Fruit fly (Drosophila melanogaster) whole organism, embryonic: ENCODE data around the gene Gbs-70E.
A peak's percentile ranks its signal among the peaks of the same experiment; 100 is the strongest.

ENCODE experiments used
- Atf3 ChIP-seq: fragments of 200-800 bp; sonication (Bioruptor generic); optimal IDR thresholded peaks from 3 replicates; lab custom pipeline; 2016; ENCODE audit warnings: missing biosample characterization, missing genetic modification characterization
- Atf6 ChIP-seq: fragments of 200-800 bp; sonication (Bioruptor generic); IDR thresholded peaks from 2 replicates; pipeline ENCODE4 v1.3.6; 2022; ENCODE audit warnings: missing biosample characterization, missing genetic modification characterization
- CG10543 ChIP-seq: fragments of 200-800 bp; sonication (Bioruptor generic); optimal IDR thresholded peaks from 3 replicates; lab custom pipeline; 2017; ENCODE audit warnings: missing biosample characterization, mild to moderate bottlenecking, missing genetic modification characterization, moderate library complexity
- CG11398 ChIP-seq: fragments of 200-800 bp; sonication (Bioruptor generic); optimal IDR thresholded peaks from 2 replicates; lab custom pipeline; 2016; ENCODE audit warnings: missing biosample characterization, missing genetic modification characterization
- CG14710 ChIP-seq: fragments of 200-800 bp; sonication (Bioruptor generic); optimal IDR thresholded peaks from 3 replicates; lab custom pipeline; 2019; ENCODE audit warnings: missing biosample characterization, mild to moderate bottlenecking, missing genetic modification characterization, moderate library complexity
- CG15479 ChIP-seq: fragments of 200-800 bp; sonication (Bioruptor generic); optimal IDR thresholded peaks from 3 replicates; lab custom pipeline; 2019; ENCODE audit warnings: missing biosample characterization, mild to moderate bottlenecking, missing genetic modification characterization, moderate library complexity
- CG17361 ChIP-seq: fragments of 200-800 bp; sonication (Bioruptor generic); IDR thresholded peaks from 3 replicates; pipeline ENCODE4 v1.3.6; 2022; ENCODE audit warnings: missing biosample characterization, missing genetic modification characterization
- CG2202 ChIP-seq: fragments of 200-800 bp; sonication (Bioruptor generic); optimal IDR thresholded peaks from 2 replicates; lab custom pipeline; 2018; ENCODE audit warnings: missing biosample characterization, mild to moderate bottlenecking, missing genetic modification characterization
- CG2678 ChIP-seq: fragments of 200-800 bp; sonication (Bioruptor generic); optimal IDR thresholded peaks from 3 replicates; lab custom pipeline; 2019; ENCODE audit warnings: missing biosample characterization, mild to moderate bottlenecking, missing genetic modification characterization, moderate library complexity
- CG31441 ChIP-seq: fragments of 200-800 bp; sonication (Bioruptor generic); IDR thresholded peaks from 2 replicates; pipeline ENCODE4 v1.3.6; 2022; ENCODE audit warnings: missing biosample characterization, missing genetic modification characterization
- CG34376 ChIP-seq: fragments of 200-800 bp; sonication (Bioruptor generic); optimal IDR thresholded peaks from 2 replicates; lab custom pipeline; 2018; ENCODE audit warnings: missing biosample characterization, mild to moderate bottlenecking, missing genetic modification characterization
- CG3838 ChIP-seq: fragments of 200-800 bp; sonication (Bioruptor generic); optimal IDR thresholded peaks from 3 replicates; lab custom pipeline; 2016; ENCODE audit warnings: missing biosample characterization, missing genetic modification characterization
- CG4730 ChIP-seq: fragments of 200-800 bp; sonication (Bioruptor generic); IDR thresholded peaks from 2 replicates; pipeline ENCODE4 v1.3.6; 2022; ENCODE audit warnings: missing biosample characterization, missing genetic modification characterization
- CG4820 ChIP-seq: fragments of 200-800 bp; sonication (Bioruptor generic); optimal IDR thresholded peaks from 3 replicates; lab custom pipeline; 2016; ENCODE audit warnings: missing biosample characterization, missing genetic modification characterization
- CG5180 ChIP-seq: fragments of 200-800 bp; sonication (Bioruptor generic); optimal IDR thresholded peaks from 3 replicates; lab custom pipeline; 2017; ENCODE audit warnings: missing biosample characterization, missing genetic modification characterization, mild to moderate bottlenecking, moderate library complexity, missing genetic modification reagents
- CG6854 ChIP-seq: fragments of 200-800 bp; sonication (Bioruptor generic); optimal IDR thresholded peaks from 3 replicates; lab custom pipeline; 2017; ENCODE audit warnings: missing biosample characterization, mild to moderate bottlenecking, missing genetic modification characterization
- CG7556 ChIP-seq: fragments of 200-800 bp; sonication (Bioruptor generic); optimal IDR thresholded peaks from 2 replicates; lab custom pipeline; 2017; ENCODE audit warnings: missing biosample characterization, mild to moderate bottlenecking, missing genetic modification characterization
- CG7987 ChIP-seq: fragments of 200-800 bp; sonication (Bioruptor generic); optimal IDR thresholded peaks from 2 replicates; lab custom pipeline; 2018; ENCODE audit warnings: missing biosample characterization, mild to moderate bottlenecking, missing genetic modification characterization, moderate library complexity
- CG8281 ChIP-seq: fragments of 200-800 bp; sonication (Bioruptor generic); optimal IDR thresholded peaks from 2 replicates; lab custom pipeline; 2018; ENCODE audit warnings: missing biosample characterization, mild to moderate bottlenecking, missing genetic modification characterization, moderate library complexity
- CG8478 ChIP-seq: fragments of >200 bp; optimal IDR thresholded peaks from 2 replicates; lab custom pipeline; 2018
- CG8924 ChIP-seq: fragments of 200-800 bp; optimal IDR thresholded peaks from 3 replicates; lab custom pipeline; 2019; ENCODE audit warnings: missing biosample characterization, mild to moderate bottlenecking, missing genetic modification characterization, moderate library complexity
- Doc3 ChIP-seq: fragments of 200-800 bp; sonication (Bioruptor generic); IDR thresholded peaks from 3 replicates; pipeline ENCODE4 v1.3.6; 2022; ENCODE audit warnings: missing biosample characterization, missing genetic modification characterization; ENCODE audit not compliant: partially characterized antibody
- Fer1 ChIP-seq: fragments of 200-800 bp; sonication (Bioruptor generic); optimal IDR thresholded peaks from 2 replicates; lab custom pipeline; 2017; ENCODE audit warnings: missing biosample characterization, mild to moderate bottlenecking, missing genetic modification characterization
- Hey ChIP-seq: fragments of 200-800 bp; sonication (Bioruptor generic); optimal IDR thresholded peaks from 3 replicates; lab custom pipeline; 2018; ENCODE audit warnings: missing biosample characterization, mild to moderate bottlenecking, missing genetic modification characterization
- Med ChIP-seq: fragments of 200-800 bp; sonication (Bioruptor generic); peaks from one replicate; lab custom pipeline; 2016; ENCODE audit warnings: missing biosample characterization, missing genetic modification characterization, mild to moderate bottlenecking, inconsistent platforms, moderate library complexity
- Mes4 ChIP-seq: fragments of 200-800 bp; sonication (Bioruptor generic); optimal IDR thresholded peaks from 2 replicates; lab custom pipeline; 2016; ENCODE audit warnings: missing biosample characterization, missing genetic modification characterization
- NC2β ChIP-seq: fragments of 200-800 bp; sonication (Bioruptor generic); optimal IDR thresholded peaks from 2 replicates; lab custom pipeline; 2016; ENCODE audit warnings: missing biosample characterization, missing genetic modification characterization
- Pdp1 ChIP-seq, 2 experiments: fragments of 200-800 bp; sonication (Bioruptor generic); optimal IDR thresholded peaks; 3 replicates each; lab custom pipeline; 2016; ENCODE audit warnings: missing biosample characterization in 2 of 2, missing genetic modification characterization in 2 of 2, mild to moderate bottlenecking in 1 of 2, moderate library complexity in 1 of 2
- Sox100B ChIP-seq: fragments of 200-800 bp; sonication (Bioruptor generic); optimal IDR thresholded peaks from 3 replicates; lab custom pipeline; 2018; ENCODE audit warnings: missing biosample characterization, mild to moderate bottlenecking, missing genetic modification characterization
- Usf ChIP-seq: fragments of 200-800 bp; sonication (Bioruptor generic); optimal IDR thresholded peaks from 2 replicates; lab custom pipeline; 2017; ENCODE audit warnings: missing genotype, missing biosample characterization, missing genetic modification characterization
- ara ChIP-seq: fragments of 200-800 bp; sonication (Bioruptor generic); IDR thresholded peaks from 2 replicates; pipeline ENCODE4 v1.3.6; 2022; ENCODE audit warnings: missing biosample characterization, missing genetic modification characterization
- ato ChIP-seq: fragments of 200-800 bp; sonication (Bioruptor generic); IDR thresholded peaks from 2 replicates; pipeline ENCODE4 v1.3.6; 2022; ENCODE audit warnings: missing biosample characterization, missing genetic modification characterization; ENCODE audit not compliant: partially characterized antibody
- chinmo ChIP-seq: fragments of 200-800 bp; sonication (Bioruptor generic); IDR thresholded peaks from 4 replicates; pipeline ENCODE4 v1.3.6; 2022; ENCODE audit warnings: missing biosample characterization, missing genetic modification characterization; ENCODE audit not compliant: partially characterized antibody
- cwo ChIP-seq: fragments of 200-800 bp; sonication (Bioruptor generic); optimal IDR thresholded peaks from 3 replicates; lab custom pipeline; 2017; ENCODE audit warnings: missing biosample characterization, missing genetic modification characterization, mild to moderate bottlenecking, moderate library complexity, missing genetic modification reagents
- exex ChIP-seq: fragments of 200-800 bp; sonication (Bioruptor generic); optimal IDR thresholded peaks from 4 replicates; lab custom pipeline; 2018; ENCODE audit warnings: missing biosample characterization, mild to moderate bottlenecking, missing genetic modification characterization, moderate library complexity
- fd64A ChIP-seq: fragments of 200-800 bp; sonication (Bioruptor generic); optimal IDR thresholded peaks from 3 replicates; lab custom pipeline; 2018; ENCODE audit warnings: missing biosample characterization, mild to moderate bottlenecking, missing genetic modification characterization
- grn ChIP-seq: fragments of 200-800 bp; sonication (Bioruptor generic); optimal IDR thresholded peaks from 3 replicates; lab custom pipeline; 2017; ENCODE audit warnings: missing biosample characterization, missing genetic modification characterization
- kni ChIP-seq: fragments of 200-800 bp; sonication (Bioruptor generic); optimal IDR thresholded peaks from 3 replicates; lab custom pipeline; 2017; ENCODE audit warnings: mild to moderate bottlenecking, missing biosample characterization, missing genetic modification reagents, missing genetic modification characterization
- odd ChIP-seq: fragments of 200-800 bp; sonication (Bioruptor generic); optimal IDR thresholded peaks from 2 replicates; lab custom pipeline; 2017; ENCODE audit warnings: missing biosample characterization, mild to moderate bottlenecking, missing genetic modification characterization
- phol ChIP-seq: fragments of 200-800 bp; sonication (Bioruptor generic); optimal IDR thresholded peaks from 3 replicates; lab custom pipeline; 2018; ENCODE audit warnings: missing biosample characterization, mild to moderate bottlenecking, missing genetic modification characterization, moderate library complexity
- rib ChIP-seq: fragments of 200-800 bp; sonication (Bioruptor generic); IDR thresholded peaks from 2 replicates; pipeline ENCODE4 v1.3.6; 2022; ENCODE audit warnings: missing biosample characterization, missing genetic modification characterization
- ro ChIP-seq: fragments of 200-800 bp; sonication (Bioruptor generic); IDR thresholded peaks from 2 replicates; pipeline ENCODE4 v1.3.6; 2022; ENCODE audit warnings: missing biosample characterization, missing genetic modification characterization
- sd ChIP-seq: fragments of 200-800 bp; sonication (Bioruptor generic); optimal IDR thresholded peaks from 3 replicates; lab custom pipeline; 2018; ENCODE audit warnings: missing biosample characterization, mild to moderate bottlenecking, missing genetic modification characterization, moderate library complexity
- sna ChIP-seq: fragments of 200-800 bp; sonication (Bioruptor generic); IDR thresholded peaks from 2 replicates; pipeline ENCODE4 v1.3.6; 2022; ENCODE audit warnings: missing biosample characterization, missing genetic modification characterization; ENCODE audit not compliant: partially characterized antibody
- twi ChIP-seq: fragments of 200-800 bp; optimal IDR thresholded peaks from 2 replicates; lab custom pipeline; 2019; ENCODE audit warnings: missing biosample characterization, mild to moderate bottlenecking, missing genetic modification characterization, moderate library complexity
- vvl ChIP-seq: fragments of 200-800 bp; sonication (Bioruptor generic); IDR thresholded peaks from 2 replicates; pipeline ENCODE4 v1.3.6; 2022; ENCODE audit warnings: missing biosample characterization, missing genetic modification characterization
- zen ChIP-seq: fragments of 200-800 bp; sonication (Bioruptor generic); optimal IDR thresholded peaks from 3 replicates; lab custom pipeline; 2018; ENCODE audit warnings: missing biosample characterization, mild to moderate bottlenecking, missing genetic modification characterization, moderate library complexity
- zfh1 ChIP-seq: fragments of 200-800 bp; sonication (Bioruptor generic); IDR thresholded peaks from 3 replicates; pipeline ENCODE4 v1.3.6; 2022; ENCODE audit warnings: missing biosample characterization, missing genetic modification characterization

Gene Gbs-70E

dm6 chr3L:14549215-14549614, 1.6 kb downstream of the Gbs-70E start (continued):
- TF ChIP-seq ara (GFP tag; lab: Robert Waterston, UW) (no peak), Usf (no peak), fd64A (GFP tag; lab: Kevin White, UChicago) (no peak), odd (GFP tag; lab: Kevin White, UChicago) (peak; percentile 32), CG17361 (GFP tag; lab: Robert Waterston, UW) (no peak), Sox100B (GFP tag; lab: Kevin White, UChicago) (peak; percentile 1), CG8478 (lab: Kevin White, UChicago) (no peak), CG4820 (GFP tag; lab: Kevin White, UChicago) (no peak), CG4730 (GFP tag; lab: Robert Waterston, UW) (no peak), ato (no peak), zen (tag; lab: Kevin White, UChicago) (no peak), Mes4 (GFP tag; lab: Kevin White, UChicago) (no peak), CG6854 (peak; percentile 15), phol (tag; lab: Kevin White, UChicago) (no peak), Atf3 (no peak), rib (GFP tag; lab: Robert Waterston, UW) (no peak), Fer1 (GFP tag; lab: Kevin White, UChicago) (peak; percentile 51), Doc3 (GFP tag; lab: Robert Waterston, UW) (no peak), CG8281 (no peak), CG2678 (peak; percentile 26), CG14710 (no peak), CG10543 (GFP tag; lab: Kevin White, UChicago) (no peak), CG8924 (no peak), CG31441 (GFP tag; lab: Robert Waterston, UW) (no peak), CG11398 (GFP tag; lab: Kevin White, UChicago) (peak; percentile 15)
- TF ChIP-seq, all 482 proteins: peak for 51

- TF ChIP-seq Pdp1 (GFP tag; optimal IDR thresholded peaks at IDR 0.05; lab: Kevin White, UChicago), result peak in 1 of 2 experiments; percentile 15
- 0 out of 2 replicates have a peak, but pooled peaks have one; percentile 9 for TF ChIP-seq vvl (GFP tag; lab: Robert Waterston, UW)
- TF ChIP-seq chinmo, result 0 out of 4 replicates have a peak, but pooled peaks have one; percentile 79
- TF ChIP-seq CG7556, result no peak
- 0 out of 2 replicates have a peak, but pooled peaks have one; percentile 27 for TF ChIP-seq Atf6
- peak; percentile 30 for TF ChIP-seq CG10543 (GFP tag; lab: Kevin White, UChicago)
- TF ChIP-seq NC2β (GFP tag; lab: Kevin White, UChicago), result no peak
- TF ChIP-seq twi (tag; lab: Kevin White, UChicago), result peak; percentile 93
- no peak for TF ChIP-seq CG2202 (tag; lab: Kevin White, UChicago)
- TF ChIP-seq cwo (GFP tag; lab: Kevin White, UChicago), result peak; percentile 97
- TF ChIP-seq CG5180 (GFP tag; lab: Kevin White, UChicago), result no peak
- peak; percentile 73 for TF ChIP-seq Med (GFP tag; lab: Kevin White, UChicago)
- no peak for TF ChIP-seq CG3838
- peak; percentile 84 for TF ChIP-seq exex (tag; lab: Kevin White, UChicago)
- TF ChIP-seq CG34376 (GFP tag; lab: Kevin White, UChicago), result peak; percentile 70
- no peak for TF ChIP-seq zfh1 (GFP tag; lab: Robert Waterston, UW)
- TF ChIP-seq ro (GFP tag; lab: Robert Waterston, UW), result no peak
- TF ChIP-seq CG15479 (GFP tag; lab: Kevin White, UChicago), result peak; percentile 69
- peak; percentile 40 for TF ChIP-seq grn (GFP tag; lab: Kevin White, UChicago)
- peak; percentile 82 for TF ChIP-seq sd
- TF ChIP-seq CG7987 (GFP tag; lab: Kevin White, UChicago), result peak; percentile 45
- TF ChIP-seq Hey, result peak; percentile 78
- peak; percentile 27 for TF ChIP-seq kni
- TF ChIP-seq sna (GFP tag; lab: Robert Waterston, UW), result no peak
Observed at dm6 chr3L:14547811-14548765, 2.7 kb downstream of the Gbs-70E start.
